Worm (Caenorhabditis elegans): ENCODE measurements around the gene C27A7.5.

DNA sequence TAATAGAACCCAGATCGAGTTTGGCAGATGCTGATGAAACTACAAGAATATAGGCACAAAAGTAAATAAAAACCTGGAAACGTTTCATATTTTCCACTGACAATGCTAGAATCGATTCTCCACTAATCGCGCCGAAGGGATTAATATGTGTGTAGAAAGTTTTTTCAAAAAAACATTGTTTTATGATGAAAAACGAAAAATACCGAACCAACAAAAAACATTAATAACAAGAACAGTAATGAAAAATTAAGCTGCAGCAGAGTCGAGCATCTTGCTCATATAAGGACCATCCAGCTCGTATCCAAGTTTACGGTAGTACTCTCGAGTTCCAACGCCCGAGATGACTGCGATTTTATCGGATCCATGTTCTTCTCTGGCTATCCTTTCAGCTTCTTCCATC is 17.2 kb upstream of the C27A7.5 start, which contains the start of gene clec-224:
- TF ChIP-seq dao-5 (tag; optimal IDR thresholded peaks at IDR 0.05) (no peak), him-1 (tag; optimal IDR thresholded peaks at IDR 0.05) (no peak)
